Worm (Caenorhabditis elegans) whole organism, mixed stage, embryonic: ENCODE measurements around the gene Y43F8B.19.

Source experiments
- M03D4.4 ChIP-seq: sonication (generic microtip); optimal IDR thresholded peaks from 2 replicates; lab custom pipeline; 2017; ENCODE audit warnings: mild to moderate bottlenecking, missing genetic modification characterization, missing compliant biosample characterization
- bed-3 ChIP-seq: fragments of 200-800 bp; sonication (Bioruptor generic); optimal IDR thresholded peaks from 3 replicates; lab custom pipeline; 2018; ENCODE audit warnings: mild to moderate bottlenecking, missing genetic modification characterization, moderate library complexity, missing compliant biosample characterization
- blmp-1 ChIP-seq: fragments of 150-350 bp; optimal IDR thresholded peaks from 2 replicates; lab custom pipeline; 2014; ENCODE audit warnings: missing biosample characterization, missing genetic modification characterization
- ceh-39 ChIP-seq: fragments of 150-350 bp; optimal IDR thresholded peaks from 2 replicates; lab custom pipeline; 2014; ENCODE audit warnings: missing biosample characterization, missing genetic modification characterization
- ceh-43 ChIP-seq: fragments of 200-800 bp; sonication (Bioruptor generic); optimal IDR thresholded peaks from 2 replicates; lab custom pipeline; 2018; ENCODE audit warnings: mild to moderate bottlenecking, missing genetic modification characterization, moderate library complexity, missing compliant biosample characterization
- ceh-83 ChIP-seq: fragments of 200-800 bp; sonication (Bioruptor generic); optimal IDR thresholded peaks from 2 replicates; lab custom pipeline; 2018; ENCODE audit warnings: mild to moderate bottlenecking, missing genetic modification characterization, missing compliant biosample characterization
- ces-1 ChIP-seq: fragments of 150-350 bp; optimal IDR thresholded peaks from 2 replicates; lab custom pipeline; 2014; ENCODE audit warnings: missing biosample characterization, missing genetic modification reagents, missing genetic modification characterization
- cnd-1 ChIP-seq: fragments of 200-800 bp; sonication (Bioruptor generic); optimal IDR thresholded peaks from 2 replicates; lab custom pipeline; 2018; ENCODE audit warnings: mild to moderate bottlenecking, missing genetic modification characterization, missing compliant biosample characterization
- drap-1 ChIP-seq: fragments of 200-800 bp; sonication (Bioruptor generic); optimal IDR thresholded peaks from 3 replicates; lab custom pipeline; 2018; ENCODE audit warnings: mild to moderate bottlenecking, missing genetic modification characterization, missing compliant biosample characterization
- elt-1 ChIP-seq: sonication (generic microtip); optimal IDR thresholded peaks from 2 replicates; lab custom pipeline; 2017; ENCODE audit warnings: missing genetic modification characterization, mild to moderate bottlenecking, missing compliant biosample characterization, antibody characterized with exemption, moderate library complexity, borderline replicate concordance; ENCODE audit not compliant: insufficient read depth
- elt-3 ChIP-seq: fragments of 150-350 bp; optimal IDR thresholded peaks from 2 replicates; lab custom pipeline; 2014; ENCODE audit warnings: missing biosample characterization, missing genetic modification characterization
- flh-1 ChIP-seq: fragments of 200-800 bp; sonication (Bioruptor generic); optimal IDR thresholded peaks from 2 replicates; lab custom pipeline; 2018; ENCODE audit warnings: mild to moderate bottlenecking, missing genetic modification characterization, moderate library complexity, missing compliant biosample characterization
- ham-2 ChIP-seq: fragments of 200-800 bp; sonication (Bioruptor generic); optimal IDR thresholded peaks from 2 replicates; lab custom pipeline; 2018; ENCODE audit warnings: mild to moderate bottlenecking, missing genetic modification characterization, missing compliant biosample characterization
- hlh-1 ChIP-seq: fragments of 150-350 bp; optimal IDR thresholded peaks from 2 replicates; lab custom pipeline; 2014; ENCODE audit warnings: missing biosample characterization, missing genetic modification reagents, missing genetic modification characterization
- lin-13 ChIP-seq: fragments of 150-350 bp; optimal IDR thresholded peaks from 2 replicates; lab custom pipeline; 2014; ENCODE audit warnings: missing biosample characterization, missing genetic modification characterization
- lin-32 ChIP-seq: fragments of 200-800 bp; sonication (Bioruptor generic); optimal IDR thresholded peaks from 2 replicates; lab custom pipeline; 2018; ENCODE audit warnings: mild to moderate bottlenecking, missing genetic modification characterization, missing compliant biosample characterization
- lsy-2 ChIP-seq: fragments of 150-350 bp; optimal IDR thresholded peaks from 2 replicates; lab custom pipeline; 2014; ENCODE audit warnings: missing biosample characterization, missing genetic modification characterization
- mep-1 ChIP-seq: fragments of 150-350 bp; optimal IDR thresholded peaks from 2 replicates; lab custom pipeline; 2017; ENCODE audit warnings: missing biosample characterization, missing genetic modification reagents, missing genetic modification characterization, inconsistent platforms
- mls-2 ChIP-seq: sonication (generic microtip); optimal IDR thresholded peaks from 2 replicates; lab custom pipeline; 2016; ENCODE audit warnings: mild to moderate bottlenecking, missing genetic modification characterization, moderate library complexity, missing compliant biosample characterization
- nhr-12 ChIP-seq: fragments of 150-350 bp; optimal IDR thresholded peaks from 2 replicates; lab custom pipeline; 2014; ENCODE audit warnings: missing biosample characterization, missing genetic modification characterization
- nhr-237 ChIP-seq: fragments of 150-350 bp; optimal IDR thresholded peaks from 2 replicates; lab custom pipeline; 2014; ENCODE audit warnings: missing biosample characterization, missing genetic modification characterization
- nhr-28 ChIP-seq: fragments of 150-350 bp; optimal IDR thresholded peaks from 2 replicates; lab custom pipeline; 2014; ENCODE audit warnings: missing biosample characterization, missing genetic modification characterization
- nhr-76 ChIP-seq: sonication (generic microtip); optimal IDR thresholded peaks from 2 replicates; lab custom pipeline; 2017; ENCODE audit warnings: missing biosample characterization, missing genetic modification characterization
- pha-4 ChIP-seq: fragments of 150-350 bp; optimal IDR thresholded peaks from 2 replicates; lab custom pipeline; 2018; ENCODE audit warnings: missing biosample characterization, missing genetic modification reagents, missing genetic modification characterization
- sem-2 ChIP-seq: fragments of 200-800 bp; sonication (Bioruptor generic); optimal IDR thresholded peaks from 2 replicates; lab custom pipeline; 2018; ENCODE audit warnings: mild to moderate bottlenecking, missing genetic modification characterization, missing compliant biosample characterization
- snpc-4 ChIP-seq: fragments of 150-350 bp; optimal IDR thresholded peaks from 2 replicates; lab custom pipeline; 2014; ENCODE audit warnings: missing biosample characterization, missing genetic modification characterization
- sptf-1 ChIP-seq: sonication (generic microtip); optimal IDR thresholded peaks from 2 replicates; lab custom pipeline; 2017; ENCODE audit warnings: mild to moderate bottlenecking, missing genetic modification characterization, moderate library complexity, missing compliant biosample characterization
- tbx-8 ChIP-seq: fragments of 200-800 bp; sonication (Bioruptor generic); optimal IDR thresholded peaks from 2 replicates; lab custom pipeline; 2018; ENCODE audit warnings: mild to moderate bottlenecking, missing genetic modification characterization, moderate library complexity, missing compliant biosample characterization
- unc-120 ChIP-seq: sonication (generic microtip); optimal IDR thresholded peaks from 2 replicates; lab custom pipeline; 2017; ENCODE audit warnings: missing genetic modification characterization, missing compliant biosample characterization; ENCODE audit not compliant: poor library complexity, severe bottlenecking
- unc-39 ChIP-seq: fragments of 150-350 bp; optimal IDR thresholded peaks from 2 replicates; lab custom pipeline; 2014; ENCODE audit warnings: missing biosample characterization, missing genetic modification characterization
- unc-62 ChIP-seq: fragments of 150-350 bp; optimal IDR thresholded peaks from 2 replicates; lab custom pipeline; 2014; ENCODE audit warnings: missing biosample characterization, missing genetic modification reagents, missing genetic modification characterization
- ztf-11 ChIP-seq: fragments of 150-350 bp; optimal IDR thresholded peaks from 2 replicates; lab custom pipeline; 2014; ENCODE audit warnings: missing biosample characterization, missing genetic modification characterization

Y43F8B.19 gene

DNA sequence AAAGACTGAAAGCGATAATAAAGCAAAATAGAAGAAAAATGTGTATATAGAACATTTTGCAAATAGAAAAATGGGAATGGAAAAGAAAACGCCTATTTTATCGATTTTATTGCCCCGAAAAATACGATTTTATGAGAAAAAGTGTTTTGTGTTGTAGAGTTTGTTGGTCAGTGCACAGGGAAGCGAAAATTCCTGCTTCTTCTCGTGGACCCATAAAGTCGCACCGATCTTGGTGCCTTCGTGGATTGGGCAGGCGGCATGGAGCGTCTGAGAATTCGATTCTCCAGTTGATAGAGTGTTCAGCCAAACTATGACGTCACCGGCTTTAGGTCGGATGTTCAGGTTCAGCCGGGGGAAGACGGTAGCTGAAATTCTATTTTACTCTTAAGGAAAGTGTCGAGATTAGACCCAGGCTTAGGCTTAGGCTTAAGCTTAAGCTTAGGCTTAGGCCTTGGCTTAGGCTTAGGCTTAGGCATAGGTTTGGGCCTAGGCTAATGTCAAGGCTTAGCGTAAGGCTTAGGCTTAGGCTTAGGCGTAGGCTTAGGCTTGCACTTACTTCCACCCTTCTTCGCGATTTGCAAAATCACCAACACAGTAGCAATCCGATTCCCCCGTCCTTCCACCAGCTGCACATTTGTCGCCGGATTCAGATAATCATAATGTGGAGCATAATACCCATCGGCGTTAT lies at the start of gene Y43F8B.19:
TSS of gene Y43F8B.19 (minus strand) at position 51 of the 688 bp plus-strand sequence.
- TF ChIP-seq elt-1 (tag; lab: Kevin White, UChicago): no peak
- TF ChIP-seq ham-2 (GFP tag; lab: Kevin White, UChicago): peak; percentile 8

DNA sequence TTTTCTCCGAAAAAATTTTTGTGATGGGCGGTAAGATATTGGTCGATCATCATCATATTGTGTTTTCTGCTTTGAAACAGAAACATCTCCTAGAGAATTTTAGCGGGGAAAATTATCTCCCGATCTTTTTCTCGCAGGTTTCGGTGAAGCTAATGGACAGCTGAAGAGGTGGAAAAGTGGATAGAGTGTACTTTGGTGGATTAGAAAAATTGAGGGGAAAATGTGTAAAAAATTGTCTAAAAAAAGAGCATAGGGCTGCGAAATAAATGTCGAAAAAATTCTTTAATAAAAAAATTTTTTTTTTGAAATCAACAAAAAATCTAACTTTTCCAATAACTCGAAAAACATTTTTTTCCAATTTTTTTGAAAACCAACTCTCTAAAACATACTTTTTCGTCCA lies 43.8 kb upstream of the Y43F8B.19 start, which contains the start of gene oac-1:
TSS of gene oac-1 (minus strand) at position 101 of the 400 bp plus-strand sequence.
- TF ChIP-seq lsy-2 (tag; lab: Kevin White, UChicago) (no peak), ztf-11 (tag; lab: Kevin White, UChicago) (no peak), ceh-39 (tag; lab: Kevin White, UChicago) (no peak), nhr-76 (no peak), unc-120 (tag; lab: Kevin White, UChicago) (no peak), mep-1 (tag; lab: Kevin White, UChicago) (no peak)

- TF ChIP-seq nhr-12 (no peak), nhr-76 (no peak), M03D4.4 (tag; lab: Kevin White, UChicago) (no peak), elt-3 (no peak), mep-1 (tag; lab: Kevin White, UChicago) (no peak), unc-39 (tag; lab: Kevin White, UChicago) (no peak), lin-13 (tag; lab: Kevin White, UChicago) (no peak), ceh-43 (GFP tag; lab: Kevin White, UChicago) (no peak), nhr-28 (tag; lab: Kevin White, UChicago) (no peak), sptf-1 (no peak), unc-62 (GFP tag; lab: Kevin White, UChicago) (no peak), ces-1 (GFP tag; lab: Kevin White, UChicago) (no peak), ham-2 (GFP tag; lab: Kevin White, UChicago) (no peak), ceh-39 (tag; lab: Kevin White, UChicago) (no peak), flh-1 (GFP tag; lab: Kevin White, UChicago) (no peak), drap-1 (no peak), hlh-1 (tag; lab: Kevin White, UChicago) (no peak), snpc-4 (tag; lab: Kevin White, UChicago) (no peak), pha-4 (no peak)
- TF ChIP-seq, all 35 proteins: peak for 0
Measured at ce11 chrV:19555350-19555749, 43.2 kb upstream of the Y43F8B.19 start.

DNA sequence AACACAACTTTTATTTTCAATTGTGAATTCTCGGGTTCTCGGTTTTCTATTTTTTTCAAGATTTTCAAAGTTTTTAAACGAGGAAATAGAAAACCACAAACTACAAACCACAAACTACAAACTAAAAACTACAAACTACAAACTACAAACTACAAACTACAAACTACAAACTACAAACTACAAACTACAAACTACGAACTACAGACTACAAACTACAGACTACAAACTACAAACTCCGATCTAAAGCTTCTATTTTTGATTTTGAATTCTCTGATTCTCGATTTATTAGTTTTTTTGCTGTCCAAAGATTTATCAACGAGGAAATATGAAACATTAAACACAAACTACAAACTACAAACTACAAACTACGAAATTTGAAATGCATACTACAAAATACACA lies 38.2 kb upstream of the Y43F8B.19 start:
- TF ChIP-seq sptf-1 (no peak), nhr-237 (tag; lab: Kevin White, UChicago) (no peak), tbx-8 (GFP tag; lab: Kevin White, UChicago) (no peak), sem-2 (GFP tag; lab: Kevin White, UChicago) (no peak), flh-1 (GFP tag; lab: Kevin White, UChicago) (no peak), pha-4 (no peak), nhr-28 (tag; lab: Kevin White, UChicago) (no peak), drap-1 (no peak), ham-2 (GFP tag; lab: Kevin White, UChicago) (no peak), bed-3 (GFP tag; lab: Kevin White, UChicago) (no peak), ztf-11 (tag; lab: Kevin White, UChicago) (no peak), mep-1 (tag; lab: Kevin White, UChicago) (no peak), ces-1 (GFP tag; lab: Kevin White, UChicago) (no peak), snpc-4 (tag; lab: Kevin White, UChicago) (no peak), unc-39 (tag; lab: Kevin White, UChicago) (no peak), unc-62 (GFP tag; lab: Kevin White, UChicago) (no peak)
- TF ChIP-seq, all 35 proteins: peak for 0

- TF ChIP-seq nhr-12 (no peak), ces-1 (GFP tag; lab: Kevin White, UChicago) (no peak), nhr-28 (tag; lab: Kevin White, UChicago) (no peak), unc-39 (tag; lab: Kevin White, UChicago) (no peak), nhr-76 (no peak), elt-1 (tag; lab: Kevin White, UChicago) (no peak), ceh-83 (no peak), lin-32 (no peak), ztf-11 (tag; lab: Kevin White, UChicago) (no peak), blmp-1 (tag; lab: Kevin White, UChicago) (no peak), unc-120 (tag; lab: Kevin White, UChicago) (no peak), flh-1 (GFP tag; lab: Kevin White, UChicago) (no peak), drap-1 (no peak), mls-2 (no peak), cnd-1 (tag; lab: Kevin White, UChicago) (no peak), lsy-2 (tag; lab: Kevin White, UChicago) (no peak), mep-1 (tag; lab: Kevin White, UChicago) (no peak), ceh-43 (GFP tag; lab: Kevin White, UChicago) (no peak)
Measured at ce11 chrV:19549689-19550088, 37.6 kb upstream of the Y43F8B.19 start, which contains the start of gene Y43F8B.20. Gene Y43F8B.20, minus strand, starts transcription at chrV:19549789.
